Worm (Caenorhabditis elegans) whole organism, midembryonic: ENCODE data around the gene memb-1.

Experiments used
- cog-1 ChIP-seq: sonication (generic microtip); optimal IDR thresholded peaks from 2 replicates; lab custom pipeline; 2016; ENCODE audit warnings: missing genetic modification characterization, missing compliant biosample characterization
- med-1 ChIP-seq: sonication (generic microtip); optimal IDR thresholded peaks from 2 replicates; lab custom pipeline; 2017; ENCODE audit warnings: missing genetic modification characterization, mild to moderate bottlenecking, missing compliant biosample characterization, antibody characterized with exemption, missing genetic modification reagents; ENCODE audit not compliant: insufficient read depth
- tab-1 ChIP-seq: fragments of 200-800 bp; sonication (Bioruptor generic); IDR thresholded peaks from 2 replicates; pipeline ENCODE4 v1.3.6; 2022; ENCODE audit warnings: missing genetic modification characterization, missing compliant biosample characterization

DNA sequence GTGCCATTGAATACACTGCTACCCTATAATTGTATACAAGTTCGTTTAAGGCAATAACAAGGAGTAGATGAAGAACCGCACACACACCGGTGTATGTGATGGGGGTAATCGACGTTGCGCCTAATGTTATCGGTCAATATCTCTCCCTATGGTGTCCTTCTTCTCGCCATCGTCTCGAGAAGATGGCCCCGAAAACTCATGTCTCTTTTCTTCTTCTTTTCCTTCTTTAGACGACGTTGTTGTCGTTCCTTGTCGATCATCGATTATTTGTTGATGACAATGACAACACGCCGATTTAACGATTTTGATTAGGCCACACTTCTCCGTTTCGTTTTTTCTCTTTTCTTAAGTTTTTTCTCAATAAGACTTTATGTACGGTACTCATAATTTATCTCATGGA is 32.3 kb downstream of the memb-1 start:
- no peak for TF ChIP-seq cog-1
- no peak for TF ChIP-seq med-1
- TF ChIP-seq tab-1 (GFP tag; lab: Robert Waterston, UW): no peak
